Worm (Caenorhabditis elegans): ENCODE measurements around the gene ZK1127.5.

ZK1127.5 gene

ce11 chrII:7060791-7061190, 10.3 kb downstream of the ZK1127.5 start:
- TF ChIP-seq madf-3 (GFP tag; IDR thresholded peaks at IDR 0.05) (no peak), zfh-2 (GFP tag; conservative IDR thresholded peaks at IDR 0.05) (no peak), ztf-25 (GFP tag; IDR thresholded peaks at IDR 0.05) (no peak), ama-1 (optimal IDR thresholded peaks at IDR 0.05) (no peak), ama-1 (GFP tag; optimal IDR thresholded peaks at IDR 0.05) (no peak), snpc-4 (GFP tag; optimal IDR thresholded peaks at IDR 0.05) (no peak), snpc-4 (tag; optimal IDR thresholded peaks at IDR 0.05) (no peak), rpc-1 (optimal IDR thresholded peaks at IDR 0.05) (no peak), rpc-1 (tag; optimal IDR thresholded peaks at IDR 0.05) (no peak)

ce11 chrII:7061730-7062129, 11.3 kb downstream of the ZK1127.5 start, which contains the start of gene acs-6:
Gene acs-6, plus strand, starts transcription at chrII:7062030.
- TF ChIP-seq Y53G8AR.9 (GFP tag; conservative IDR thresholded peaks at IDR 0.05), result no peak
- TF ChIP-seq chd-7 (tag; optimal IDR thresholded peaks at IDR 0.05), result no peak
- no peak for TF ChIP-seq ztf-3 (GFP tag; optimal IDR thresholded peaks at IDR 0.05)
- no peak for TF ChIP-seq zfh-2 (GFP tag; conservative IDR thresholded peaks at IDR 0.05)
- TF ChIP-seq bed-2 (GFP tag; IDR thresholded peaks at IDR 0.05), result no peak
- no peak for TF ChIP-seq madf-3 (GFP tag; IDR thresholded peaks at IDR 0.05)
- no peak for TF ChIP-seq tlf-1 (GFP tag; optimal IDR thresholded peaks at IDR 0.05)
- TF ChIP-seq ets-4 (GFP tag; optimal IDR thresholded peaks at IDR 0.05), result no peak
- TF ChIP-seq xnd-1 (tag; optimal IDR thresholded peaks at IDR 0.05), result no peak
- no peak for TF ChIP-seq ceh-40 (GFP tag; IDR thresholded peaks at IDR 0.05)

- TF ChIP-seq cebp-1 (GFP tag; IDR thresholded peaks at IDR 0.05), result no peak
- no peak for TF ChIP-seq cebp-1 (tag; optimal IDR thresholded peaks at IDR 0.05)
- no peak for TF ChIP-seq sptf-2 (GFP tag; optimal IDR thresholded peaks at IDR 0.05)
- no peak for TF ChIP-seq athp-1 (tag; optimal IDR thresholded peaks at IDR 0.05)
- peak; percentile 16; the same call in 1 of the 2 replicates for TF ChIP-seq F33H1.4 (GFP tag; IDR thresholded peaks at IDR 0.05)
- no peak for TF ChIP-seq nfya-1 (tag; optimal IDR thresholded peaks at IDR 0.05; ENCODE audit: borderline replicate concordance, insufficient read depth)
- TF ChIP-seq C17E4.6 (GFP tag; IDR thresholded peaks at IDR 0.05), result no peak
- TF ChIP-seq ztf-25 (GFP tag; IDR thresholded peaks at IDR 0.05), result no peak
- peak; percentile 79 for TF ChIP-seq efl-1 (GFP tag; optimal IDR thresholded peaks at IDR 0.05)
- no peak for TF ChIP-seq let-607 (tag; optimal IDR thresholded peaks at IDR 0.05)
- TF ChIP-seq dpl-1 (GFP tag; optimal IDR thresholded peaks at IDR 0.05), result peak; percentile 32
- no peak for TF ChIP-seq hrde-1 (tag; optimal IDR thresholded peaks at IDR 0.05; ENCODE audit: borderline replicate concordance)
- no peak for TF ChIP-seq hmg-1.2 (GFP tag; IDR thresholded peaks at IDR 0.05)
- TF ChIP-seq snpc-4 (GFP tag; optimal IDR thresholded peaks at IDR 0.05), result no peak
- no peak for TF ChIP-seq snpc-4 (tag; optimal IDR thresholded peaks at IDR 0.05)
- peak; percentile 85 for TF ChIP-seq madf-6 (GFP tag; IDR thresholded peaks at IDR 0.05)
- TF ChIP-seq Y56A3A.18 (GFP tag; IDR thresholded peaks at IDR 0.05), result no peak
- TF ChIP-seq xnd-1 (tag; optimal IDR thresholded peaks at IDR 0.05), result peak; percentile 60
- TF ChIP-seq F23B12.7 (tag; optimal IDR thresholded peaks at IDR 0.05; ENCODE audit: insufficient read depth), result no peak
- TF ChIP-seq nhr-27 (tag; optimal IDR thresholded peaks at IDR 0.05), result no peak
- TF ChIP-seq nhr-80 (tag; optimal IDR thresholded peaks at IDR 0.05), result no peak
- no peak for TF ChIP-seq F52B5.7 (tag; optimal IDR thresholded peaks at IDR 0.05)
- no peak for TF ChIP-seq ets-4 (GFP tag; optimal IDR thresholded peaks at IDR 0.05)
- TF ChIP-seq nhr-90 (tag; optimal IDR thresholded peaks at IDR 0.05), result no peak
- TF ChIP-seq snpc-3.4 (tag; optimal IDR thresholded peaks at IDR 0.05), result no peak
- TF ChIP-seq rcor-1 (GFP tag; IDR thresholded peaks at IDR 0.05), result no peak
- TF ChIP-seq madf-3 (GFP tag; IDR thresholded peaks at IDR 0.05), result no peak
- TF ChIP-seq madf-8 (GFP tag; conservative IDR thresholded peaks at IDR 0.05), result peak; percentile 65
- TF ChIP-seq ceh-91 (GFP tag; IDR thresholded peaks at IDR 0.05), result 0 out of 2 replicates have a peak, but pooled peaks have one; percentile 9
- no peak for TF ChIP-seq Y79H2A.3 (GFP tag; conservative IDR thresholded peaks at IDR 0.05)
- no peak for TF ChIP-seq pbrm-1 (GFP tag; IDR thresholded peaks at IDR 0.05)
- no peak for TF ChIP-seq sdz-38 (tag; optimal IDR thresholded peaks at IDR 0.05)
- no peak for TF ChIP-seq F39B2.1 (GFP tag; IDR thresholded peaks at IDR 0.05)
- TF ChIP-seq snpc-1.1 (tag; optimal IDR thresholded peaks at IDR 0.05; ENCODE audit: insufficient read depth), result no peak
These were observed 14.9 kb downstream of the ZK1127.5 start, which contains the start of gene nos-2 for ce11 chrII:7065391-7065790. Gene nos-2, plus strand, starts transcription at chrII:7065618.
